Worm (Caenorhabditis elegans) whole organism, L4 larva: ENCODE results near the gene exos-4.1.

ENCODE experiments used
- F49E8.2 ChIP-seq: sonication (generic microtip); optimal IDR thresholded peaks from 2 replicates; lab custom pipeline; 2016; ENCODE audit warnings: missing compliant biosample characterization, mild to moderate bottlenecking, missing genetic modification characterization, borderline replicate concordance
- T20F7.1 ChIP-seq: fragments of 200-800 bp; sonication (Bioruptor generic); optimal IDR thresholded peaks from 2 replicates; lab custom pipeline; 2018; ENCODE audit warnings: mild to moderate bottlenecking, missing genetic modification characterization, missing compliant biosample characterization
- T26A8.4 ChIP-seq: fragments of 200-800 bp; sonication (Bioruptor generic); IDR thresholded peaks from 2 replicates; pipeline ENCODE4 v1.3.6; 2022; ENCODE audit warnings: missing genetic modification characterization, missing compliant biosample characterization
- Y75B8A.6 ChIP-seq: fragments of 200-800 bp; sonication (Bioruptor generic); IDR thresholded peaks from 2 replicates; pipeline ENCODE4 v1.3.6; 2022; ENCODE audit warnings: missing genetic modification reagents, missing genetic modification characterization, missing compliant biosample characterization
- aha-1 ChIP-seq: fragments of 150-350 bp; peaks from one replicate; lab custom pipeline; 2014; ENCODE audit warnings: missing biosample characterization, missing genetic modification characterization
- ama-1 ChIP-seq: fragments of 150-350 bp; optimal IDR thresholded peaks from 2 replicates; lab custom pipeline; 2014; ENCODE audit warnings: inconsistent platforms, mixed read lengths
- attf-4 ChIP-seq: sonication (generic microtip); optimal IDR thresholded peaks from 3 replicates; lab custom pipeline; 2017; ENCODE audit warnings: missing biosample characterization, missing genetic modification characterization
- ceh-20 ChIP-seq: fragments of 200-800 bp; sonication (Bioruptor generic); IDR thresholded peaks from 2 replicates; pipeline ENCODE4 v1.3.6; 2022; ENCODE audit warnings: missing genetic modification reagents, missing genetic modification characterization, missing compliant biosample characterization
- ceh-32 ChIP-seq: sonication (generic microtip); optimal IDR thresholded peaks from 2 replicates; lab custom pipeline; 2016; ENCODE audit warnings: mild to moderate bottlenecking, missing genetic modification characterization, missing compliant biosample characterization; ENCODE audit not compliant: poor library complexity
- ceh-62 ChIP-seq: sonication (generic microtip); optimal IDR thresholded peaks from 2 replicates; lab custom pipeline; 2017; ENCODE audit warnings: missing biosample characterization, missing genetic modification characterization
- cey-2 ChIP-seq: sonication (generic microtip); optimal IDR thresholded peaks from 3 replicates; lab custom pipeline; 2017; ENCODE audit warnings: missing genetic modification characterization, mild to moderate bottlenecking, missing compliant biosample characterization, antibody characterized with exemption, borderline replicate concordance; ENCODE audit not compliant: insufficient read depth
- daf-12 ChIP-seq: fragments of 150-350 bp; optimal IDR thresholded peaks from 2 replicates; lab custom pipeline; 2014; ENCODE audit warnings: missing biosample characterization, missing genetic modification reagents, missing genetic modification characterization
- daf-16 ChIP-seq, 3 experiments: sonication (generic microtip); optimal IDR thresholded peaks; 2 replicates each; lab custom pipeline; 2016 to 2017; ENCODE audit warnings: missing genetic modification characterization in 3 of 3, missing genetic modification reagents in 3 of 3, mild to moderate bottlenecking in 2 of 3, missing compliant biosample characterization in 2 of 3, missing biosample characterization in 1 of 3, moderate library complexity in 1 of 3
- daf-19 ChIP-seq: fragments of 200-800 bp; sonication (Bioruptor generic); conservative IDR thresholded peaks from 2 replicates; pipeline ENCODE4 v1.3.6; 2022; ENCODE audit warnings: missing genetic modification characterization, missing compliant biosample characterization
- dpl-1 ChIP-seq: fragments of 150-350 bp; optimal IDR thresholded peaks from 2 replicates; lab custom pipeline; 2014; ENCODE audit warnings: missing biosample characterization, missing genetic modification reagents, missing genetic modification characterization
- duxl-1 ChIP-seq: sonication (generic microtip); optimal IDR thresholded peaks from 2 replicates; lab custom pipeline; 2016; ENCODE audit warnings: mild to moderate bottlenecking, missing genetic modification characterization, moderate library complexity, missing compliant biosample characterization; ENCODE audit not compliant: poor library complexity
- egl-27 ChIP-seq: sonication (generic microtip); optimal IDR thresholded peaks from 3 replicates; lab custom pipeline; 2017; ENCODE audit warnings: missing biosample characterization, missing genetic modification reagents, missing genetic modification characterization
- hif-1 ChIP-seq, 2 experiments: sonication (generic microtip); optimal IDR thresholded peaks; 2 replicates each; lab custom pipeline; 2016 to 2017; ENCODE audit warnings: missing compliant biosample characterization in 2 of 2, missing genetic modification characterization in 2 of 2, missing genetic modification reagents in 2 of 2, missing genotype in 2 of 2, mild to moderate bottlenecking in 1 of 2
- hmg-1.1 ChIP-seq: fragments of 200-800 bp; sonication (Bioruptor generic); IDR thresholded peaks from 2 replicates; pipeline ENCODE4 v1.3.6; 2022; ENCODE audit warnings: missing genetic modification reagents, missing genetic modification characterization, missing compliant biosample characterization
- lin-1 ChIP-seq: fragments of 200-800 bp; sonication (Bioruptor generic); IDR thresholded peaks from 2 replicates; pipeline ENCODE4 v1.3.6; 2022; ENCODE audit warnings: missing genetic modification reagents, missing genetic modification characterization, missing compliant biosample characterization
- lin-29 ChIP-seq: fragments of 200-800 bp; sonication (Bioruptor generic); IDR thresholded peaks from 2 replicates; pipeline ENCODE4 v1.3.6; 2022; ENCODE audit warnings: missing genetic modification reagents, missing genetic modification characterization, missing compliant biosample characterization
- lin-38 ChIP-seq: fragments of 200-800 bp; sonication (Bioruptor generic); IDR thresholded peaks from 2 replicates; pipeline ENCODE4 v1.3.6; 2022; ENCODE audit warnings: missing genetic modification reagents, missing genetic modification characterization, missing compliant biosample characterization
- madf-9 ChIP-seq: fragments of 200-800 bp; sonication (Bioruptor generic); conservative IDR thresholded peaks from 2 replicates; pipeline ENCODE4 v1.3.6; 2022; ENCODE audit warnings: missing genetic modification reagents, missing genetic modification characterization, missing compliant biosample characterization
- mes-2 ChIP-seq: sonication (generic microtip); optimal IDR thresholded peaks from 2 replicates; lab custom pipeline; 2016; ENCODE audit warnings: missing genotype, mild to moderate bottlenecking, missing genetic modification characterization, missing compliant biosample characterization; ENCODE audit not compliant: poor library complexity, severe bottlenecking
- nhr-10 ChIP-seq: fragments of 150-350 bp; optimal IDR thresholded peaks from 2 replicates; lab custom pipeline; 2014; ENCODE audit warnings: missing biosample characterization, missing genetic modification characterization
- nhr-102 ChIP-seq: sonication (generic microtip); optimal IDR thresholded peaks from 2 replicates; lab custom pipeline; 2016; ENCODE audit warnings: mild to moderate bottlenecking, missing genetic modification characterization, moderate library complexity, missing compliant biosample characterization
- nhr-11 ChIP-seq: fragments of 150-350 bp; optimal IDR thresholded peaks from 2 replicates; lab custom pipeline; 2014; ENCODE audit warnings: missing biosample characterization, missing genetic modification characterization
- nhr-48 ChIP-seq: sonication (generic microtip); optimal IDR thresholded peaks from 2 replicates; lab custom pipeline; 2016; ENCODE audit warnings: mild to moderate bottlenecking, missing genetic modification characterization, missing compliant biosample characterization
- nhr-6 ChIP-seq: fragments of 150-350 bp; optimal IDR thresholded peaks from 2 replicates; lab custom pipeline; 2014; ENCODE audit warnings: missing biosample characterization, missing genetic modification characterization
- nhr-77 ChIP-seq: fragments of 150-350 bp; optimal IDR thresholded peaks from 2 replicates; lab custom pipeline; 2014; ENCODE audit warnings: missing biosample characterization, missing genetic modification characterization
- skn-1 ChIP-seq: fragments of 150-350 bp; optimal IDR thresholded peaks from 2 replicates; lab custom pipeline; 2014; ENCODE audit warnings: missing biosample characterization, missing genetic modification characterization
- unc-130 ChIP-seq: sonication (generic microtip); optimal IDR thresholded peaks from 2 replicates; lab custom pipeline; 2016; ENCODE audit warnings: missing genetic modification reagents, missing genetic modification characterization, missing compliant biosample characterization
- zag-1 ChIP-seq: fragments of 150-350 bp; optimal IDR thresholded peaks from 2 replicates; lab custom pipeline; 2014; ENCODE audit warnings: missing biosample characterization, missing genetic modification characterization
- zip-11 ChIP-seq: fragments of 200-800 bp; sonication (Bioruptor generic); IDR thresholded peaks from 2 replicates; pipeline ENCODE4 v1.3.6; 2022; ENCODE audit warnings: missing genetic modification characterization, missing compliant biosample characterization

exos-4.1 gene

ce11 chrIV:13093677-13094076, 5.1 kb upstream of the exos-4.1 start, which contains the start of the genes prcc-1 and C39E9.12 (continued):
- TF ChIP-seq daf-19 (GFP tag; lab: Robert Waterston, UW) (no peak), mes-2 (tag; lab: Kevin White, UChicago) (peak; percentile 82), skn-1 (tag; lab: Kevin White, UChicago) (no peak), T26A8.4 (GFP tag; lab: Robert Waterston, UW) (no peak), zag-1 (tag; lab: Kevin White, UChicago) (no peak), nhr-102 (tag; lab: Kevin White, UChicago) (no peak), nhr-10 (no peak), attf-4 (tag; lab: Kevin White, UChicago) (no peak), madf-9 (GFP tag; lab: Robert Waterston, UW) (no peak), nhr-77 (tag; lab: Kevin White, UChicago) (peak; percentile 19), hif-1 (tag; optimal IDR thresholded peaks at IDR 0.05; lab: Kevin White, UChicago) (no peak), lin-1 (GFP tag; lab: Robert Waterston, UW) (no peak), nhr-6 (tag; lab: Kevin White, UChicago) (peak; percentile 76), ama-1 (lab: Kevin White, UChicago) (peak; percentile 4), duxl-1 (tag; lab: Kevin White, UChicago) (no peak), dpl-1 (GFP tag; lab: Kevin White, UChicago) (peak; percentile 90), nhr-11 (tag; lab: Kevin White, UChicago) (peak; percentile 68), daf-16 (GFP tag; optimal IDR thresholded peaks at IDR 0.05; lab: Kevin White, UChicago) (no peak), daf-16 (tag; optimal IDR thresholded peaks at IDR 0.05; lab: Kevin White, UChicago) (peak; percentile 70), T20F7.1 (GFP tag; lab: Kevin White, UChicago) (no peak)

ce11 chrIV:13095462-13095861, 3.3 kb upstream of the exos-4.1 start, which contains the start of gene rfc-3:
Gene rfc-3, plus strand, starts transcription at chrIV:13095762.
- TF ChIP-seq ceh-62 (tag; lab: Kevin White, UChicago) (no peak), ceh-20 (GFP tag; lab: Robert Waterston, UW) (no peak), lin-38 (0 out of 2 replicates have a peak, but pooled peaks have one; percentile 15)

ce11 chrIV:13096778-13097177, 2.0 kb upstream of the exos-4.1 start:
- no peak for TF ChIP-seq aha-1 (tag; lab: Kevin White, UChicago)
- peak; percentile 62 for TF ChIP-seq lin-38
- TF ChIP-seq daf-19 (GFP tag; lab: Robert Waterston, UW): no peak
- TF ChIP-seq zag-1 (tag; lab: Kevin White, UChicago): no peak
- no peak for TF ChIP-seq duxl-1 (tag; lab: Kevin White, UChicago)
- TF ChIP-seq nhr-10: no peak
- TF ChIP-seq daf-16 (GFP tag; optimal IDR thresholded peaks at IDR 0.05; lab: Kevin White, UChicago): no peak
- peak; percentile 37 for TF ChIP-seq daf-16 (tag; optimal IDR thresholded peaks at IDR 0.05; lab: Kevin White, UChicago)
- TF ChIP-seq zip-11 (GFP tag; lab: Robert Waterston, UW): no peak
- no peak for TF ChIP-seq hmg-1.1 (GFP tag; lab: Robert Waterston, UW)
- peak; percentile 26 for TF ChIP-seq unc-130 (GFP tag; lab: Kevin White, UChicago)
- no peak for TF ChIP-seq Y75B8A.6
- TF ChIP-seq lin-29 (GFP tag; lab: Robert Waterston, UW): no peak
- TF ChIP-seq cey-2 (tag; lab: Kevin White, UChicago): no peak
- no peak for TF ChIP-seq daf-12 (tag; lab: Kevin White, UChicago)
- TF ChIP-seq nhr-48 (tag; lab: Kevin White, UChicago): no peak
- no peak for TF ChIP-seq ceh-20 (GFP tag; lab: Robert Waterston, UW)
- TF ChIP-seq ceh-32: no peak
- no peak for TF ChIP-seq ceh-62 (tag; lab: Kevin White, UChicago)
- peak; percentile 44 for TF ChIP-seq F49E8.2 (tag; lab: Kevin White, UChicago)
- TF ChIP-seq egl-27: no peak
- TF ChIP-seq, all 104 proteins: peak for 4
